Worm (Caenorhabditis elegans): Measurements from ENCODE around the gene unc-17.
A peak's percentile ranks its signal among the peaks of the same experiment; 100 is the strongest.

unc-17 gene

DNA sequence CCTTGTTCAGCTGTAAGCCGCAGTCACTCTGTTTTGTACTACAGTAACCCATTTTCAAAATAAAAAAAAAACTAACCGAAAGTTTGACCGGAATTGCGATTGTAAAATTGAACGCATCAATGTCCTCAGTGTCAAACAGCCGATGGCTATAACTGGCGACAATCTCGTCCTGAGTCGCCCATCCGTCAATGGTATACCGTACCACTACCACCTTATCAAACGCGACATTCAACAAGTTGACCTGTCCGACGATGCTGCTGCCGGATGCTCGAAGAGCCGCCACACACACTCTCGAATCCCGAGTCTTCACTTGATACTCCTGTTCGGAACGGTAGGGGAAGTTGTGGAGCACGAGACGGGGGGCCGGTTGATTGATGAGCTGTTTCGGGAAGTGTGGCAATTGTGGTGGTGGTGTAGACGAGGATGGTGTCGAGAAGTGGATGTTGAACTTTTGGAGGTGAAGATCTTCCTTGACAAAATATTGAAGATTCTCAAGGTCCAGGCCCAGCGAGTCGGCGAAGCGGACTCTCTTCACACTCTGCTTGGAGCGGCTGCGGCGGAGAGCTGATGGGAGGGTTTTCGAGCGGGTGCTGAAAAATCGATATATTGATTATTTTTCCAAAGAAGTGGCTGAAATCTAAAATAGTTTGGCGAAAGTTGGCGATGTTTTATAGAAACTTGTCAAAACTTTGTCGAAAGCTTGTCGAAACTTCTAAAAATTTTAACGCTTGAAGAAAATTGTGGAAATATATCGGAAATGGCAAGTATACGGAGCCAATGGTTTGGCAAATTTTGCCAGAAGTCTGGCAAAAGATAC is 22.0 kb upstream of the unc-17 start:
- TF ChIP-seq daf-12 (tag; optimal IDR thresholded peaks at IDR 0.05) (no peak), ceh-28 (tag; optimal IDR thresholded peaks at IDR 0.05) (peak; percentile 66), mml-1 (tag; optimal IDR thresholded peaks at IDR 0.05) (no peak), nhr-25 (tag; optimal IDR thresholded peaks at IDR 0.05) (no peak), ama-1 (optimal IDR thresholded peaks at IDR 0.05) (peak; percentile 69), nhr-76 (tag; optimal IDR thresholded peaks at IDR 0.05) (no peak), lin-15B (tag; optimal IDR thresholded peaks at IDR 0.05) (no peak), pqm-1 (tag; optimal IDR thresholded peaks at IDR 0.05) (no peak)

DNA sequence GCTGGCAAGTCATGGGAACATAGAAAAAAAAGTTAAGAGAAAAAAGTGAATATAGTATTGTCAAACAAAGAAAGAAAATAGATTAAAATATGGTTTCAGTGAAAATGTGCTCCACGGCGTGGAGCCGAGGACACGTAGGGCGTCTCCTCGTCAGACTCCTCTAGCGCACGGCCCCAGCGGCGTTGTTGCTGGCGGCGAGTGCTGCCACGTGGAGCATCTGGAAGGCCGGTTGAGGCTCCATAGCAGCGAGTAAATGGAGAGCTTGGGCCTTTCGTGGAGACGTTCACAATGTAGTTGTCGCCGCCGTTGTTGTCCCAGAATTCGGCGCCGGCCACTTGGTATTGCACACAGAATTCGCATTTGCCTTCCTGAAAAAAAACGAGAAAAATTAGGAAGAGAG is 21.0 kb upstream of the unc-17 start:
- TF ChIP-seq lin-15B (tag; optimal IDR thresholded peaks at IDR 0.05) (no peak), hmg-11 (tag; optimal IDR thresholded peaks at IDR 0.05) (no peak), nhr-76 (tag; optimal IDR thresholded peaks at IDR 0.05) (no peak), ceh-28 (tag; optimal IDR thresholded peaks at IDR 0.05) (no peak), mdl-1 (tag; optimal IDR thresholded peaks at IDR 0.05) (no peak), nfya-1 (tag; optimal IDR thresholded peaks at IDR 0.05; ENCODE audit: insufficient read depth) (no peak), nhr-43 (tag; optimal IDR thresholded peaks at IDR 0.05; ENCODE audit: poor library complexity, severe bottlenecking) (no peak), elt-2 (tag; optimal IDR thresholded peaks at IDR 0.05) (no peak), elt-3 (tag; optimal IDR thresholded peaks at IDR 0.05) (no peak)

DNA sequence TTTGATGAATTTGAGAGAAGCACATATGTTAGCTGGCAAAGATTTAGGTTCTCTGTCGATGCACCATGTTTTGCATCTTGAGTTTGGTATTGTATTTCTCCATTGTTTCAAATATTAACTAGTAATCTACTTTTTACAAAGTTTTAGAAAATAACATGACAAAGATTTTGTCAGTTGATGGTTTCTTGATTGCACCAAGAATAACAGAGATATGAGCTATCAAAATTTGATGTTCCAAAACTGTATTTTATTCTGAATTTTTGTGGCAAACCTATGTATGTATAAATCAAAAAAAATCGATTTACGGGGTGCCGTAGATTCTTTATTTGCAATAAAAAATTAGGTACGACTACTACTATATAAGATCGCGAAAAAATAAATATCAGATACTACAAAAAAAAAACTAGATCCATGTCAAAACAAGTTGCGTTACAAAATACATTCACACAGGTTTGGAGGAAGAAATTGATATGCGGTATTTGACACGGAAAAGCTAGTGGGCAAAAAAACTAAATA is 20.4 kb upstream of the unc-17 start:
- TF ChIP-seq ztf-4 (tag; optimal IDR thresholded peaks at IDR 0.05) (peak; percentile 80), nhr-25 (tag; optimal IDR thresholded peaks at IDR 0.05) (peak; percentile 32), ceh-82 (tag; optimal IDR thresholded peaks at IDR 0.05) (no peak), egl-27 (tag; optimal IDR thresholded peaks at IDR 0.05) (no peak), pqm-1 (tag; optimal IDR thresholded peaks at IDR 0.05) (no peak), lsy-12 (tag; optimal IDR thresholded peaks at IDR 0.05) (peak; percentile 49), nhr-76 (tag; optimal IDR thresholded peaks at IDR 0.05) (no peak), elt-3 (tag; optimal IDR thresholded peaks at IDR 0.05) (peak in 1 of 3 experiments; percentile 16), nhr-43 (tag; optimal IDR thresholded peaks at IDR 0.05; ENCODE audit: poor library complexity, severe bottlenecking) (peak; percentile 55), ceh-28 (tag; optimal IDR thresholded peaks at IDR 0.05) (peak; percentile 44), daf-12 (tag; optimal IDR thresholded peaks at IDR 0.05) (no peak), lin-15B (tag; optimal IDR thresholded peaks at IDR 0.05) (no peak), ama-1 (optimal IDR thresholded peaks at IDR 0.05) (no peak), fos-1 (tag; optimal IDR thresholded peaks at IDR 0.05) (no peak), ceh-9 (tag; optimal IDR thresholded peaks at IDR 0.05) (no peak), nhr-23 (tag; optimal IDR thresholded peaks at IDR 0.05) (no peak), mdl-1 (tag; optimal IDR thresholded peaks at IDR 0.05) (no peak), egl-5 (tag; optimal IDR thresholded peaks at IDR 0.05) (no peak)

DNA sequence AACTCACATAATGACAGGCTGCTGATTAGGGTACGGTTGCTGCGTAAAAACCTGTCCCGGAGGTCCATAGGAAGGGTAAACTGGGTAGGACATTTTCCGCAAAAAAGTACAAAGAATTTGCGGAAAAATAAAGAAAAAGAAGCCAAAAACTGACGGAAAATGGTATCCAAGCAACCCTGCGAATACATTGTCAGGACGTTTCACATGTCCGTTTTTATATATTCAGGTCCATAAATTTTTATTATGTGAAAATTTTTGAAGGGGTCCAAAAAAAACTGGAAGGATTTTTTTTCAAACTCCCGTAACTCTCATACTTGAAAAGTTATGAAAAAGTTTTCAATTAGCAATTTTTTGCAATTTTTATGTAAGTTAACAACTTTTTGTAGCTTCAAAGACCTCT is 17.7 kb upstream of the unc-17 start, which contains the start of gene CC8.3:
CC8.3 (minus strand) TSS at position 101 of the 400 bp plus-strand sequence.
- TF ChIP-seq pqm-1 (tag; optimal IDR thresholded peaks at IDR 0.05) (no peak), hmg-11 (tag; optimal IDR thresholded peaks at IDR 0.05) (no peak), nhr-67 (tag; optimal IDR thresholded peaks at IDR 0.05) (no peak), mml-1 (tag; optimal IDR thresholded peaks at IDR 0.05) (no peak), ztf-4 (tag; optimal IDR thresholded peaks at IDR 0.05) (no peak), nhr-25 (tag; optimal IDR thresholded peaks at IDR 0.05) (no peak), ceh-82 (tag; optimal IDR thresholded peaks at IDR 0.05) (no peak), unc-62 (GFP tag; optimal IDR thresholded peaks at IDR 0.05) (no peak), nfya-1 (tag; optimal IDR thresholded peaks at IDR 0.05; ENCODE audit: insufficient read depth) (no peak), zag-1 (tag; optimal IDR thresholded peaks at IDR 0.05) (no peak), lsy-12 (tag; optimal IDR thresholded peaks at IDR 0.05) (no peak)

DNA sequence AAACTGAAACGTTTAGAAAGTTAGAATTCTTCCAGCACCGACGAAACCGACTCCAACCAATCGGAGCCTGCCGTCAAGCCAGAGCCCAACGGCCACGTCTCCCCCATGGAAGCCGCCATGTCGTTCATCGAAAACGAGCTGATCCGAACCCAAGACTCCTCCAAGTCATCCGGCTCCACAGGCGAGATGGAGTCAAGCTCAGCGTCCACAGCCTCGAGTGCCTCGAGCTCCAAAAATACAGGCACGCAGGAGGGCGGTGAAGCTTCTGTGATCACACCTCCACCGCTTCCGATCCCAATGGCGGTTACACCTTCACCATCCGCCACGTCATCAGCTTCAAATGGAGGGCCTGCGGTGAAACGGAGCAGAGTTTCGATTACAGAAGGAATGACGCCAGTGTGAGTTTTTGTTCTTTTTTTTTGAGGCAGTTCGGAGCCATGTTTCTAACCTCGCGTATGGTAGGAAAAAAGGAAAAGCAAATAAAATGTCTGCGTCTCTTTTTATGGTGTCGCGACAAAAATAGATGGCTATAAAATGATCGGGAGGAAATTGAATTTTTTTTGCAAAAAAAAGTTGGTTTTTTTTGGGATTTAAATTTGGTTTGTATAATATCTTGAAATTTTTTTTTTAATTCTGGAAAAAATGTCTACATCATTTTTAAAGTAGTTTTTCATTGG is 13.9 kb upstream of the unc-17 start:
- TF ChIP-seq snpc-4 (tag; optimal IDR thresholded peaks at IDR 0.05) (no peak), pha-4 (tag; optimal IDR thresholded peaks at IDR 0.05) (peak; percentile 52), ceh-28 (tag; optimal IDR thresholded peaks at IDR 0.05) (no peak), lin-15B (tag; optimal IDR thresholded peaks at IDR 0.05) (peak; percentile 40), egl-5 (tag; optimal IDR thresholded peaks at IDR 0.05) (no peak), ceh-16 (tag; optimal IDR thresholded peaks at IDR 0.05) (no peak), elt-1 (tag; optimal IDR thresholded peaks at IDR 0.05) (no peak), hmg-11 (tag; optimal IDR thresholded peaks at IDR 0.05) (no peak), ztf-11 (tag; optimal IDR thresholded peaks at IDR 0.05) (no peak), ZK546.5 (tag; optimal IDR thresholded peaks at IDR 0.05) (no peak), lsy-12 (tag; optimal IDR thresholded peaks at IDR 0.05) (no peak)

Measured in whole organism, L3 larva.